Fruit fly (Drosophila melanogaster): ENCODE results near the gene CG31140.

- TF ChIP-seq CG10274 (GFP tag; optimal IDR thresholded peaks at IDR 0.05) (no peak), CG7839 (tag; optimal IDR thresholded peaks at IDR 0.05) (no peak), slbo (GFP tag; IDR thresholded peaks at IDR 0.05) (no peak), en (GFP tag; optimal IDR thresholded peaks at IDR 0.05) (no peak), GATAe (GFP tag; conservative IDR thresholded peaks at IDR 0.05) (no peak), Nf-YB (GFP tag; optimal IDR thresholded peaks at IDR 0.05) (no peak), CG14710 (tag; optimal IDR thresholded peaks at IDR 0.05) (no peak), Doc2 (GFP tag; IDR thresholded peaks at IDR 0.05) (no peak), sna (GFP tag; IDR thresholded peaks at IDR 0.05; ENCODE audit: partially characterized antibody) (no peak), Hsf (GFP tag; optimal IDR thresholded peaks at IDR 0.05) (no peak)
Measured at dm6 chr3R:24008887-24009286, 45.9 kb downstream of the CG31140 start.

Measured in whole organism, embryonic.